Worm (Caenorhabditis elegans) whole organism, early embryonic: ENCODE results near the gene C50C3.1.

ENCODE experiments used
- ama-1 ChIP-seq: fragments of 150-350 bp; optimal IDR thresholded peaks from 2 replicates; lab custom pipeline; 2014
- pes-1 ChIP-seq: fragments of 200-800 bp; sonication (Bioruptor generic); IDR thresholded peaks from 2 replicates; pipeline ENCODE4 v1.3.6; 2022; ENCODE audit warnings: missing genetic modification reagents, missing genetic modification characterization, missing compliant biosample characterization
- scrt-1 ChIP-seq: fragments of 200-800 bp; sonication (Bioruptor generic); IDR thresholded peaks from 2 replicates; pipeline ENCODE4 v1.3.6; 2022; ENCODE audit warnings: missing genetic modification characterization, missing compliant biosample characterization

DNA sequence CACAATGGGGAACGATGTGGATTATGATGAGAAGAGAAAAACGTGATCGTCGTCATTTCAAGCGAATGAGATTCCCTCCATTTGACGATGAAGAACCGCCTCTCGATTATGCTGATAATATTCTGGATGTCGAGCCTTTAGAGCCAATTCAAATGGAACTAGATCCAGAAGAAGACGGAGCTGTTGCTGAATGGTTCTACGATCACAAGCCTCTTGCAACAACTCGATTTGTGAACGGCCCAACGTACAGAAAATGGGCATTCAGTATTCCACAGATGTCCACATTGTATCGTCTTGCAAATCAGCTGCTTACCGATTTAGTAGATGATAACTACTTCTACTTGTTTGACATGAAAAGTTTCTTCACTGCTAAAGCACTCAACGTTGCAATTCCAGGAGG lies 27.0 kb upstream of the C50C3.1 start:
- TF ChIP-seq pes-1 (GFP tag; lab: Robert Waterston, UW) (no peak), ama-1 (lab: Kevin White, UChicago) (no peak), scrt-1 (GFP tag; lab: Robert Waterston, UW) (no peak)
